Worm (Caenorhabditis elegans): ENCODE results near the gene npl-4.1.

ce11 chrII:5591558-5591957 lies 39.6 kb upstream of the npl-4.1 start:
- no peak for TF ChIP-seq dmd-9 (GFP tag; IDR thresholded peaks at IDR 0.05)
- no peak for TF ChIP-seq dmd-6 (GFP tag; IDR thresholded peaks at IDR 0.05)
- no peak for TF ChIP-seq ceh-28 (tag; optimal IDR thresholded peaks at IDR 0.05)
- TF ChIP-seq unc-62 (GFP tag; optimal IDR thresholded peaks at IDR 0.05 in 1 of 2), result peak in 1 of 2 experiments; percentile 68
- no peak for TF ChIP-seq unc-62 (tag; optimal IDR thresholded peaks at IDR 0.05)
- no peak for TF ChIP-seq nhr-11 (tag; optimal IDR thresholded peaks at IDR 0.05)
- TF ChIP-seq ctbp-1 (GFP tag; IDR thresholded peaks at IDR 0.05), result no peak
- no peak for TF ChIP-seq unc-39 (tag; optimal IDR thresholded peaks at IDR 0.05)
- no peak for TF ChIP-seq ceh-82 (tag; optimal IDR thresholded peaks at IDR 0.05)
- TF ChIP-seq Y5F2A.4 (GFP tag; optimal IDR thresholded peaks at IDR 0.05), result no peak
- no peak for TF ChIP-seq aha-1 (tag)
- no peak for TF ChIP-seq egl-43 (GFP tag; IDR thresholded peaks at IDR 0.05)
- TF ChIP-seq nhr-10 (tag; optimal IDR thresholded peaks at IDR 0.05), result no peak
- no peak for TF ChIP-seq ama-1 (optimal IDR thresholded peaks at IDR 0.05)

All from whole organism, L4 larva.